Fruit fly (Drosophila melanogaster) whole organism, embryonic: ENCODE data around the gene IntS4.

Source experiments
- Abd-B ChIP-seq: fragments of 200-800 bp; sonication (Bioruptor generic); optimal IDR thresholded peaks from 2 replicates; lab custom pipeline; 2018; ENCODE audit warnings: missing biosample characterization, mild to moderate bottlenecking, missing genetic modification characterization, moderate library complexity
- CG10267 ChIP-seq: fragments of 200-800 bp; sonication (Bioruptor generic); optimal IDR thresholded peaks from 2 replicates; lab custom pipeline; 2018; ENCODE audit warnings: missing biosample characterization, mild to moderate bottlenecking, missing genetic modification characterization, moderate library complexity
- CG11398 ChIP-seq: fragments of 200-800 bp; sonication (Bioruptor generic); optimal IDR thresholded peaks from 2 replicates; lab custom pipeline; 2016; ENCODE audit warnings: missing biosample characterization, missing genetic modification characterization
- CG12071 ChIP-seq: fragments of 200-800 bp; sonication (Bioruptor generic); optimal IDR thresholded peaks from 3 replicates; lab custom pipeline; 2018; ENCODE audit warnings: missing biosample characterization, mild to moderate bottlenecking, missing genetic modification characterization
- CG12219 ChIP-seq: fragments of 200-800 bp; sonication (Bioruptor generic); optimal IDR thresholded peaks from 3 replicates; lab custom pipeline; 2018; ENCODE audit warnings: missing biosample characterization, mild to moderate bottlenecking, missing genetic modification characterization
- CG12659 ChIP-seq: fragments of 200-800 bp; sonication (Bioruptor generic); optimal IDR thresholded peaks from 3 replicates; lab custom pipeline; 2017; ENCODE audit warnings: mild to moderate bottlenecking, missing biosample characterization, missing genetic modification reagents, missing genetic modification characterization
- CG13624 ChIP-seq: fragments of 200-800 bp; sonication (Bioruptor generic); optimal IDR thresholded peaks from 2 replicates; lab custom pipeline; 2016; ENCODE audit warnings: missing biosample characterization, missing genetic modification characterization
- CG15269 ChIP-seq: fragments of 200-800 bp; sonication (Bioruptor generic); optimal IDR thresholded peaks from 2 replicates; lab custom pipeline; 2018; ENCODE audit warnings: missing biosample characterization, mild to moderate bottlenecking, missing genetic modification characterization, moderate library complexity
- CG15514 ChIP-seq: fragments of 200-800 bp; sonication (Bioruptor generic); optimal IDR thresholded peaks from 3 replicates; lab custom pipeline; 2017; ENCODE audit warnings: missing biosample characterization, missing genetic modification characterization, mild to moderate bottlenecking, moderate library complexity, missing genetic modification reagents
- CG17385 ChIP-seq: fragments of 200-800 bp; sonication (Bioruptor generic); optimal IDR thresholded peaks from 3 replicates; lab custom pipeline; 2018; ENCODE audit warnings: missing biosample characterization, mild to moderate bottlenecking, missing genetic modification characterization
- CG17612 ChIP-seq: fragments of 200-800 bp; sonication (Bioruptor generic); IDR thresholded peaks from 2 replicates; pipeline ENCODE4 v1.3.6; 2022; ENCODE audit warnings: missing biosample characterization, missing genetic modification characterization
- CG31388 ChIP-seq: fragments of 200-800 bp; sonication (Bioruptor generic); optimal IDR thresholded peaks from 2 replicates; lab custom pipeline; 2016; ENCODE audit warnings: missing biosample characterization, missing genetic modification characterization
- CG31441 ChIP-seq: fragments of 200-800 bp; sonication (Bioruptor generic); IDR thresholded peaks from 2 replicates; pipeline ENCODE4 v1.3.6; 2022; ENCODE audit warnings: missing biosample characterization, missing genetic modification characterization
- CG32772 ChIP-seq: fragments of 200-800 bp; sonication (Bioruptor generic); IDR thresholded peaks from 2 replicates; pipeline ENCODE4 v1.3.6; 2022; ENCODE audit warnings: missing biosample characterization, missing genetic modification characterization
- CG7372 ChIP-seq: fragments of 200-800 bp; sonication (Bioruptor generic); IDR thresholded peaks from 2 replicates; pipeline ENCODE4 v1.3.6; 2022; ENCODE audit warnings: missing biosample characterization, missing genetic modification characterization
- CG7556 ChIP-seq: fragments of 200-800 bp; sonication (Bioruptor generic); optimal IDR thresholded peaks from 2 replicates; lab custom pipeline; 2017; ENCODE audit warnings: missing biosample characterization, mild to moderate bottlenecking, missing genetic modification characterization
- CG8290 ChIP-seq, 3 experiments: fragments of 200-800 bp; sonication (Bioruptor generic); optimal IDR thresholded peaks; 2 replicates each; lab custom pipeline; 2016 to 2019; ENCODE audit warnings: missing biosample characterization in 3 of 3, missing genetic modification characterization in 3 of 3, mild to moderate bottlenecking in 2 of 3, moderate library complexity in 1 of 3
- CG8924 ChIP-seq: fragments of 200-800 bp; optimal IDR thresholded peaks from 3 replicates; lab custom pipeline; 2019; ENCODE audit warnings: missing biosample characterization, mild to moderate bottlenecking, missing genetic modification characterization, moderate library complexity
- CG8944 ChIP-seq: fragments of 200-800 bp; sonication (Bioruptor generic); optimal IDR thresholded peaks from 3 replicates; lab custom pipeline; 2016; ENCODE audit warnings: missing biosample characterization, missing genetic modification characterization
- CHES-1-like ChIP-seq: fragments of 200-800 bp; sonication (Bioruptor generic); optimal IDR thresholded peaks from 2 replicates; lab custom pipeline; 2016; ENCODE audit warnings: missing biosample characterization, missing genetic modification characterization
- CkIIα-i1 ChIP-seq: fragments of 200-800 bp; sonication (Bioruptor generic); IDR thresholded peaks from 2 replicates; pipeline ENCODE4 v1.3.6; 2022; ENCODE audit warnings: missing biosample characterization, missing genetic modification characterization
- D19A ChIP-seq: fragments of 200-800 bp; optimal IDR thresholded peaks from 3 replicates; lab custom pipeline; 2019; ENCODE audit warnings: missing biosample characterization, mild to moderate bottlenecking, missing genetic modification characterization, moderate library complexity
- Dll ChIP-seq: fragments of 200-800 bp; sonication (Bioruptor generic); IDR thresholded peaks from 4 replicates; pipeline ENCODE4 v1.3.6; 2022; ENCODE audit warnings: missing biosample characterization, missing genetic modification characterization; ENCODE audit not compliant: partially characterized antibody
- Doc3 ChIP-seq: fragments of 200-800 bp; sonication (Bioruptor generic); IDR thresholded peaks from 3 replicates; pipeline ENCODE4 v1.3.6; 2022; ENCODE audit warnings: missing biosample characterization, missing genetic modification characterization; ENCODE audit not compliant: partially characterized antibody
- Dp ChIP-seq: fragments of 200-800 bp; sonication (Bioruptor generic); optimal IDR thresholded peaks from 2 replicates; lab custom pipeline; 2018; ENCODE audit warnings: missing biosample characterization, mild to moderate bottlenecking, missing genetic modification characterization, moderate library complexity
- Drgx ChIP-seq: fragments of 200-800 bp; sonication (Bioruptor generic); IDR thresholded peaks from 2 replicates; pipeline ENCODE4 v1.3.6; 2022; ENCODE audit warnings: missing biosample characterization, missing genetic modification characterization
- Fer2 ChIP-seq: fragments of 200-800 bp; sonication (Bioruptor generic); optimal IDR thresholded peaks from 2 replicates; lab custom pipeline; 2018; ENCODE audit warnings: missing biosample characterization, mild to moderate bottlenecking, missing genetic modification characterization, moderate library complexity
- HLH54F ChIP-seq: fragments of 200-800 bp; sonication (Bioruptor generic); optimal IDR thresholded peaks from 3 replicates; lab custom pipeline; 2016; ENCODE audit warnings: missing biosample characterization, missing genetic modification characterization
- HLHmδ ChIP-seq: fragments of 200-800 bp; sonication (Bioruptor generic); optimal IDR thresholded peaks from 2 replicates; lab custom pipeline; 2018; ENCODE audit warnings: missing biosample characterization, mild to moderate bottlenecking, missing genetic modification characterization, moderate library complexity
- Hr51 ChIP-seq, 2 experiments: fragments of 200-800 bp; sonication (Bioruptor generic); optimal IDR thresholded peaks; 2 replicates in 1 of 2; 3 replicates in 1 of 2; lab custom pipeline; 2016 to 2018; ENCODE audit warnings: missing biosample characterization in 2 of 2, missing genetic modification characterization in 2 of 2, mild to moderate bottlenecking in 1 of 2, moderate library complexity in 1 of 2
- Oaz ChIP-seq: fragments of 200-800 bp; sonication (Bioruptor generic); IDR thresholded peaks from 2 replicates; pipeline ENCODE4 v1.3.6; 2022; ENCODE audit warnings: missing biosample characterization, missing genetic modification characterization
- Rx ChIP-seq: fragments of 200-800 bp; sonication (Bioruptor generic); IDR thresholded peaks from 2 replicates; pipeline ENCODE4 v1.3.6; 2022; ENCODE audit warnings: missing biosample characterization, missing genetic modification characterization
- Usf ChIP-seq: fragments of 200-800 bp; sonication (Bioruptor generic); optimal IDR thresholded peaks from 2 replicates; lab custom pipeline; 2017; ENCODE audit warnings: missing genotype, missing biosample characterization, missing genetic modification characterization
- ap ChIP-seq: fragments of 200-800 bp; sonication (Bioruptor generic); IDR thresholded peaks from 2 replicates; pipeline ENCODE4 v1.3.6; 2022; ENCODE audit warnings: missing biosample characterization, missing genetic modification characterization
- br ChIP-seq: fragments of >200 bp; optimal IDR thresholded peaks from 2 replicates; lab custom pipeline; 2017
- cwo ChIP-seq: fragments of 200-800 bp; sonication (Bioruptor generic); optimal IDR thresholded peaks from 3 replicates; lab custom pipeline; 2017; ENCODE audit warnings: missing biosample characterization, missing genetic modification characterization, mild to moderate bottlenecking, moderate library complexity, missing genetic modification reagents
- dmrt99B ChIP-seq: fragments of 200-800 bp; sonication (Bioruptor generic); optimal IDR thresholded peaks from 2 replicates; lab custom pipeline; 2018; ENCODE audit warnings: missing biosample characterization, mild to moderate bottlenecking, missing genetic modification characterization, moderate library complexity
- gsb-n ChIP-seq: fragments of 200-800 bp; sonication (Bioruptor generic); optimal IDR thresholded peaks from 3 replicates; lab custom pipeline; 2018; ENCODE audit warnings: missing biosample characterization, mild to moderate bottlenecking, missing genetic modification characterization
- gt ChIP-seq: fragments of 200-800 bp; sonication (Bioruptor generic); IDR thresholded peaks from 2 replicates; pipeline ENCODE4 v1.3.6; 2022; ENCODE audit warnings: missing biosample characterization, missing genetic modification characterization
- h ChIP-seq: fragments of >200 bp; optimal IDR thresholded peaks from 2 replicates; lab custom pipeline; 2017
- lmd ChIP-seq: fragments of 200-800 bp; sonication (Bioruptor generic); IDR thresholded peaks from 2 replicates; pipeline ENCODE4 v1.3.6; 2022; ENCODE audit warnings: missing biosample characterization, missing genetic modification characterization
- nerfin-1 ChIP-seq: fragments of 200-800 bp; sonication (Bioruptor generic); optimal IDR thresholded peaks from 3 replicates; lab custom pipeline; 2019; ENCODE audit warnings: missing biosample characterization, mild to moderate bottlenecking, missing genetic modification characterization, moderate library complexity
- oc ChIP-seq: fragments of 200-800 bp; sonication (Bioruptor generic); optimal IDR thresholded peaks from 2 replicates; lab custom pipeline; 2018; ENCODE audit warnings: missing biosample characterization, mild to moderate bottlenecking, missing genetic modification characterization, moderate library complexity
- sd ChIP-seq: fragments of 200-800 bp; sonication (Bioruptor generic); optimal IDR thresholded peaks from 3 replicates; lab custom pipeline; 2018; ENCODE audit warnings: missing biosample characterization, mild to moderate bottlenecking, missing genetic modification characterization, moderate library complexity
- slbo ChIP-seq: fragments of 200-800 bp; sonication (Bioruptor generic); IDR thresholded peaks from 2 replicates; pipeline ENCODE4 v1.3.6; 2022; ENCODE audit warnings: missing biosample characterization, missing genetic modification characterization
- sqz ChIP-seq: fragments of 200-800 bp; sonication (Bioruptor generic); optimal IDR thresholded peaks from 3 replicates; lab custom pipeline; 2018; ENCODE audit warnings: missing biosample characterization, mild to moderate bottlenecking, missing genetic modification characterization
- tll ChIP-seq, 2 experiments: fragments of 200-800 bp in 1 of 2; fragments of >200 bp in 1 of 2; sonication (Bioruptor generic) in 1 of 2; optimal IDR thresholded peaks; 2 replicates each; lab custom pipeline; 2017 to 2019; ENCODE audit warnings: missing biosample characterization in 2 of 2, missing genetic modification characterization in 2 of 2, mild to moderate bottlenecking in 1 of 2, moderate library complexity in 1 of 2
- tna ChIP-seq: fragments of 200-800 bp; sonication (Bioruptor generic); IDR thresholded peaks from 2 replicates; pipeline ENCODE4 v1.3.6; 2022; ENCODE audit warnings: missing biosample characterization, missing genetic modification characterization; ENCODE audit not compliant: partially characterized antibody
- unc-4 ChIP-seq: fragments of 200-800 bp; sonication (Bioruptor generic); IDR thresholded peaks from 2 replicates; pipeline ENCODE4 v1.3.6; 2022; ENCODE audit warnings: missing biosample characterization, missing genetic modification characterization; ENCODE audit not compliant: partially characterized antibody
- usp ChIP-seq: fragments of >200 bp; optimal IDR thresholded peaks from 2 replicates; lab custom pipeline; 2017; ENCODE audit warnings: missing biosample characterization, missing genetic modification characterization

IntS4 gene

DNA sequence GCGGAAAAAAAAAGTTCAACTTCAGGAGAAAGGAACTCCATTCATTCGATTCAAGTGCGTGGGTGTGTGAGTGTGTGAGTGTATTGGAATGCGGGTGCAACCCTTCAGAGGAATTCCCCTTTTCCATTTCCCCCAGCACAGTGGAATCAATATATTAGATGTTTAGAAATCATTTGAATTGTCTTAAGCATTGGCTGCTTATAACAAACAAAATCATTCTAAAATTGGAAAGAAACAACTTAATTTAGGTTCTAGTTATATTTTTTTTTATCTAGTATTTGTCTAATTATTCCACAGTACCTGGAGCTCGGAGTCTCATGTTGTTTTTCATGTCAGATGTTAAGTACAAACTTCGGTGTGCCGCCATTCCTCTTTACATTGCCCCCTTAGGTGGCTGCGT lies 19.6 kb downstream of the IntS4 start (continued):
- no peak for TF ChIP-seq usp
- TF ChIP-seq CG15514 (GFP tag; lab: Kevin White, UChicago), result peak; percentile 1
- TF ChIP-seq CG11398 (GFP tag; lab: Kevin White, UChicago), result no peak
- 0 out of 2 replicates have a peak, but pooled peaks have one; percentile 17 for TF ChIP-seq lmd
- TF ChIP-seq Usf (GFP tag; lab: Kevin White, UChicago), result no peak
- TF ChIP-seq Doc3 (GFP tag; lab: Robert Waterston, UW), result no peak
- TF ChIP-seq CG7372 (GFP tag; lab: Robert Waterston, UW), result 0 out of 2 replicates have a peak, but pooled peaks have one; percentile 7
- peak; percentile 33 for TF ChIP-seq cwo (GFP tag; lab: Kevin White, UChicago)
- TF ChIP-seq CkIIα-i1 (GFP tag; lab: Robert Waterston, UW), result no peak
- TF ChIP-seq Dll (GFP tag; lab: Robert Waterston, UW), result no peak
- TF ChIP-seq dmrt99B (tag; lab: Kevin White, UChicago), result peak; percentile 65
- TF ChIP-seq CG8290 (GFP tag; optimal IDR thresholded peaks at IDR 0.05; lab: Kevin White, UChicago), result no peak
- no peak for TF ChIP-seq CG8290 (tag; optimal IDR thresholded peaks at IDR 0.05; lab: Kevin White, UChicago)
- TF ChIP-seq CG7556 (GFP tag; lab: Kevin White, UChicago), result peak; percentile 5
- TF ChIP-seq CG12659, result no peak
- peak; percentile 15 for TF ChIP-seq CG12071 (GFP tag; lab: Kevin White, UChicago)
- no peak for TF ChIP-seq CHES-1-like (GFP tag; lab: Kevin White, UChicago)
- no peak for TF ChIP-seq slbo
- TF ChIP-seq CG12219 (GFP tag; lab: Kevin White, UChicago), result no peak
- no peak for TF ChIP-seq CG31441 (GFP tag; lab: Robert Waterston, UW)
- peak; percentile 6 for TF ChIP-seq CG10267 (tag; lab: Kevin White, UChicago)
- no peak for TF ChIP-seq h (lab: Kevin White, UChicago)
- TF ChIP-seq HLH54F (GFP tag; lab: Kevin White, UChicago), result no peak
- TF ChIP-seq tll (GFP tag; optimal IDR thresholded peaks at IDR 0.05; lab: Kevin White, UChicago), result no peak
- no peak for TF ChIP-seq Rx (GFP tag; lab: Robert Waterston, UW)
- TF ChIP-seq D19A (tag; lab: Kevin White, UChicago), result peak; percentile 11
- TF ChIP-seq tna (GFP tag; lab: Robert Waterston, UW), result no peak
- TF ChIP-seq gt (GFP tag; lab: Robert Waterston, UW), result no peak
- peak; percentile 41 for TF ChIP-seq CG8924 (tag; lab: Kevin White, UChicago)
- TF ChIP-seq gsb-n (tag; lab: Kevin White, UChicago), result no peak
- TF ChIP-seq sqz, result no peak
- no peak for TF ChIP-seq oc (tag; lab: Kevin White, UChicago)
- TF ChIP-seq sd, result peak; percentile 47
- no peak for TF ChIP-seq ap (GFP tag; lab: Robert Waterston, UW)
- TF ChIP-seq unc-4, result no peak
- TF ChIP-seq CG13624 (GFP tag; lab: Kevin White, UChicago), result no peak
- peak; percentile 16; the same call in 1 of the 2 replicates for TF ChIP-seq CG32772 (GFP tag; lab: Robert Waterston, UW)
- TF ChIP-seq Abd-B (GFP tag; lab: Kevin White, UChicago), result no peak
- peak; percentile 78 for TF ChIP-seq nerfin-1 (tag; lab: Kevin White, UChicago)
- TF ChIP-seq CG15269 (tag; lab: Kevin White, UChicago), result peak; percentile 11
- TF ChIP-seq CG31388 (GFP tag; lab: Kevin White, UChicago), result no peak
- no peak for TF ChIP-seq Dp (GFP tag; lab: Kevin White, UChicago)
- no peak for TF ChIP-seq br (lab: Kevin White, UChicago)
- TF ChIP-seq Oaz (GFP tag; lab: Robert Waterston, UW), result 0 out of 2 replicates have a peak, but pooled peaks have one; percentile 7
- TF ChIP-seq Fer2, result no peak
- TF ChIP-seq CG8944 (GFP tag; lab: Kevin White, UChicago), result no peak
- peak; percentile 34; the same call in 1 of the 2 replicates for TF ChIP-seq Drgx (GFP tag; lab: Robert Waterston, UW)
- no peak for TF ChIP-seq HLHmδ (GFP tag; lab: Kevin White, UChicago)
- peak in 1 of 2 experiments; percentile 22 for TF ChIP-seq Hr51 (GFP tag; optimal IDR thresholded peaks at IDR 0.05; lab: Kevin White, UChicago)
- TF ChIP-seq CG17612 (GFP tag; lab: Robert Waterston, UW), result no peak
- peak; percentile 11 for TF ChIP-seq CG17385
